Fruit fly (Drosophila melanogaster) whole organism, embryonic: ENCODE measurements around the gene Muc91C.

Experiments
- CG12659 ChIP-seq: fragments of 200-800 bp; sonication (Bioruptor generic); optimal IDR thresholded peaks from 3 replicates; lab custom pipeline; 2017; ENCODE audit warnings: mild to moderate bottlenecking, missing biosample characterization, missing genetic modification reagents, missing genetic modification characterization
- CG7786 ChIP-seq: fragments of 200-800 bp; sonication (Bioruptor generic); optimal IDR thresholded peaks from 2 replicates; lab custom pipeline; 2016; ENCODE audit warnings: missing biosample characterization, missing genetic modification characterization
- Mad ChIP-seq: fragments of 200-800 bp; sonication (Bioruptor generic); optimal IDR thresholded peaks from 2 replicates; lab custom pipeline; 2016; ENCODE audit warnings: missing biosample characterization, missing genetic modification characterization
- Optix ChIP-seq: fragments of 200-800 bp; sonication (Bioruptor generic); IDR thresholded peaks from 3 replicates; pipeline ENCODE4 v1.3.6; 2022; ENCODE audit warnings: missing biosample characterization, missing genetic modification characterization
- kni ChIP-seq: fragments of 200-800 bp; sonication (Bioruptor generic); optimal IDR thresholded peaks from 3 replicates; lab custom pipeline; 2017; ENCODE audit warnings: mild to moderate bottlenecking, missing biosample characterization, missing genetic modification reagents, missing genetic modification characterization
- sd ChIP-seq: fragments of 200-800 bp; sonication (Bioruptor generic); optimal IDR thresholded peaks from 3 replicates; lab custom pipeline; 2018; ENCODE audit warnings: missing biosample characterization, mild to moderate bottlenecking, missing genetic modification characterization, moderate library complexity

DNA sequence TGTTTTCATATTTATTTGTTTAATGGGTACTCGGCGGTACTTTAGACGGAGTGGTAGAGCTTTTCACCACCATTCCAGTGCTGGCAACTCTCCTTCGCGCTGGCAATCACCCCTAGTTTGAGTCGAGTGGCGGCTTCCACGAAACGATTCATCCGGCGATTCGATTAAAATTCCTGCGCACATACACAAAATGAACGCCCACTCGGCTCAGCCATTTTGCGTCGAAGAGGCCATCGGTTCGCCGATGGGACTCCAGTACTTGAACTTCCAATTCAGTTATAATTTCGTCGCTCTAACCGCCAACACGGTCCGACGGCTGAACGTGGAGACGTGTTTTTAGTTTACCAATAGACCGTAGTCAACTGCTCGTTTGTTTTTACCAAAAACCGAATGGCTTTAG, 12.2 kb downstream of the Muc91C start, which contains the start of the genes CG46318 and ChT:
- no peak for TF ChIP-seq Mad
- TF ChIP-seq kni: no peak
- no peak for TF ChIP-seq Optix (GFP tag; lab: Robert Waterston, UW)
- TF ChIP-seq sd (tag; lab: Kevin White, UChicago): no peak
- TF ChIP-seq CG12659 (GFP tag; lab: Kevin White, UChicago): no peak
- no peak for TF ChIP-seq CG7786 (GFP tag; lab: Kevin White, UChicago)
